Worm (Caenorhabditis elegans) whole organism, young adult: ENCODE data around the gene Y53F4B.36.

ENCODE experiments used
- B0261.1 ChIP-seq: sonication (generic microtip); optimal IDR thresholded peaks from 2 replicates; lab custom pipeline; 2016; ENCODE audit warnings: mild to moderate bottlenecking, missing genetic modification characterization, moderate library complexity, missing compliant biosample characterization
- C17E4.6 ChIP-seq: fragments of 200-800 bp; sonication (Bioruptor generic); IDR thresholded peaks from 2 replicates; pipeline ENCODE4 v1.3.6; 2022; ENCODE audit warnings: missing genetic modification reagents, missing genetic modification characterization, missing compliant biosample characterization
- F39B2.1 ChIP-seq: fragments of 200-800 bp; sonication (Bioruptor generic); IDR thresholded peaks from 2 replicates; pipeline ENCODE4 v1.3.6; 2022; ENCODE audit warnings: missing genetic modification reagents, missing genetic modification characterization, missing compliant biosample characterization
- F52B5.7 ChIP-seq: sonication (generic microtip); optimal IDR thresholded peaks from 2 replicates; lab custom pipeline; 2016; ENCODE audit warnings: mild to moderate bottlenecking, missing genetic modification characterization, missing compliant biosample characterization
- F55B11.4 ChIP-seq: sonication (generic microtip); optimal IDR thresholded peaks from 2 replicates; lab custom pipeline; 2016; ENCODE audit warnings: missing compliant biosample characterization, missing genetic modification characterization, borderline replicate concordance; ENCODE audit not compliant: insufficient read depth
- F57A8.1 ChIP-seq: fragments of 200-800 bp; sonication (Bioruptor generic); optimal IDR thresholded peaks from 2 replicates; lab custom pipeline; 2018; ENCODE audit warnings: mild to moderate bottlenecking, missing genetic modification characterization, moderate library complexity, missing compliant biosample characterization
- K11D2.4 ChIP-seq: fragments of 200-800 bp; sonication (Bioruptor generic); IDR thresholded peaks from 2 replicates; pipeline ENCODE4 v1.3.6; 2022; ENCODE audit warnings: missing genetic modification reagents, missing genetic modification characterization, missing compliant biosample characterization
- Y53G8AR.9 ChIP-seq: fragments of 200-800 bp; sonication (Bioruptor generic); conservative IDR thresholded peaks from 2 replicates; pipeline ENCODE4 v1.3.6; 2022; ENCODE audit warnings: missing genetic modification reagents, missing genetic modification characterization, missing compliant biosample characterization
- aptf-3 ChIP-seq: fragments of 200-800 bp; sonication (Bioruptor generic); IDR thresholded peaks from 2 replicates; pipeline ENCODE4 v1.3.6; 2022; ENCODE audit warnings: missing genetic modification characterization, missing compliant biosample characterization
- atf-7 ChIP-seq: sonication (generic microtip); optimal IDR thresholded peaks from 2 replicates; lab custom pipeline; 2017; ENCODE audit warnings: mild to moderate bottlenecking, missing genetic modification characterization, missing compliant biosample characterization
- attf-5 ChIP-seq: fragments of 200-800 bp; sonication (Bioruptor generic); optimal IDR thresholded peaks from 2 replicates; lab custom pipeline; 2018; ENCODE audit warnings: mild to moderate bottlenecking, missing genetic modification characterization, missing compliant biosample characterization
- ccch-3 ChIP-seq: fragments of 200-800 bp; sonication (Bioruptor generic); optimal IDR thresholded peaks from 2 replicates; lab custom pipeline; 2018; ENCODE audit warnings: mild to moderate bottlenecking, missing genetic modification characterization, missing compliant biosample characterization
- cebp-1 ChIP-seq, 2 experiments: fragments of 200-800 bp in 1 of 2; sonication (Bioruptor generic) in 1 of 2; sonication (generic microtip) in 1 of 2; IDR thresholded peaks in 1 of 2; optimal IDR thresholded peaks in 1 of 2; 2 replicates each; pipeline versions ENCODE4 v1.3.6 to Lab custom; 2017 to 2022; ENCODE audit warnings: missing compliant biosample characterization in 2 of 2, missing genetic modification characterization in 2 of 2, mild to moderate bottlenecking in 1 of 2, missing genetic modification reagents in 1 of 2, moderate library complexity in 1 of 2
- die-1 ChIP-seq: sonication (generic microtip); optimal IDR thresholded peaks from 2 replicates; lab custom pipeline; 2016; ENCODE audit warnings: missing genotype, mild to moderate bottlenecking, missing genetic modification characterization, missing compliant biosample characterization
- ekl-4 ChIP-seq: fragments of 200-800 bp; sonication (Bioruptor generic); IDR thresholded peaks from 2 replicates; pipeline ENCODE4 v1.3.6; 2022; ENCODE audit warnings: missing genetic modification reagents, missing genetic modification characterization, missing compliant biosample characterization
- hmg-1.2 ChIP-seq: fragments of 200-800 bp; sonication (Bioruptor generic); IDR thresholded peaks from 2 replicates; pipeline ENCODE4 v1.3.6; 2022; ENCODE audit warnings: missing genetic modification reagents, missing genetic modification characterization, missing compliant biosample characterization
- hrde-1 ChIP-seq: sonication (generic microtip); optimal IDR thresholded peaks from 2 replicates; lab custom pipeline; 2016; ENCODE audit warnings: missing genetic modification characterization, mild to moderate bottlenecking, missing compliant biosample characterization, moderate library complexity, missing genotype, missing genetic modification reagents, borderline replicate concordance
- lin-35 ChIP-seq, 3 experiments: fragments of 150-350 bp in 2 of 3; sonication (generic microtip) in 1 of 3; optimal IDR thresholded peaks; 2 replicates each; lab custom pipeline; 2014 to 2018; ENCODE audit warnings: missing biosample characterization in 3 of 3, missing genetic modification characterization in 3 of 3, missing genetic modification reagents in 3 of 3
- lin-40 ChIP-seq: sonication (generic microtip); optimal IDR thresholded peaks from 2 replicates; lab custom pipeline; 2016; ENCODE audit warnings: missing genetic modification characterization, mild to moderate bottlenecking, missing compliant biosample characterization, missing genotype, missing genetic modification reagents
- madf-3 ChIP-seq: fragments of 200-800 bp; sonication (Bioruptor generic); IDR thresholded peaks from 2 replicates; pipeline ENCODE4 v1.3.6; 2022; ENCODE audit warnings: missing genetic modification reagents, missing genetic modification characterization, missing compliant biosample characterization
- madf-8 ChIP-seq: fragments of 200-800 bp; sonication (Bioruptor generic); conservative IDR thresholded peaks from 2 replicates; pipeline ENCODE4 v1.3.6; 2022; ENCODE audit warnings: missing genetic modification reagents, missing genetic modification characterization, missing compliant biosample characterization
- nfya-2 ChIP-seq: fragments of 200-800 bp; sonication (Bioruptor generic); IDR thresholded peaks from 2 replicates; pipeline ENCODE4 v1.3.6; 2022; ENCODE audit warnings: missing genetic modification reagents, missing genetic modification characterization, missing compliant biosample characterization
- nhr-120 ChIP-seq: fragments of 200-800 bp; sonication (Bioruptor generic); IDR thresholded peaks from 2 replicates; pipeline ENCODE4 v1.3.6; 2022; ENCODE audit warnings: missing genetic modification characterization, missing compliant biosample characterization
- nhr-80 ChIP-seq: sonication (generic microtip); optimal IDR thresholded peaks from 2 replicates; lab custom pipeline; 2016; ENCODE audit warnings: missing genetic modification characterization, missing compliant biosample characterization
- pha-4 ChIP-seq: fragments of 150-350 bp; sonication (generic microtip); optimal IDR thresholded peaks from 2 replicates; lab custom pipeline; 2014; ENCODE audit warnings: missing biosample characterization, missing genetic modification reagents, missing genetic modification characterization
- snpc-1.3 ChIP-seq: sonication (generic microtip); optimal IDR thresholded peaks from 2 replicates; lab custom pipeline; 2017; ENCODE audit warnings: missing genetic modification characterization, mild to moderate bottlenecking, missing compliant biosample characterization, antibody characterized with exemption, moderate library complexity, missing genotype, missing genetic modification reagents; ENCODE audit not compliant: insufficient read depth
- snpc-4 ChIP-seq, 5 experiments: fragments of 150-350 bp in 1 of 5; sonication (generic microtip) in 4 of 5; optimal IDR thresholded peaks; 2 replicates each; lab custom pipeline; 2014 to 2018; ENCODE audit warnings: missing genetic modification characterization in 5 of 5, missing biosample characterization in 3 of 5, antibody characterized with exemption in 2 of 5, mild to moderate bottlenecking in 2 of 5, missing compliant biosample characterization in 2 of 5, missing genotype in 2 of 5, moderate library complexity in 2 of 5, missing genetic modification reagents in 1 of 5
- sptf-2 ChIP-seq: fragments of 200-800 bp; sonication (Bioruptor generic); optimal IDR thresholded peaks from 2 replicates; lab custom pipeline; 2018; ENCODE audit warnings: mild to moderate bottlenecking, missing genetic modification characterization, missing compliant biosample characterization
- tbp1 ChIP-seq: fragments of 200-800 bp; sonication (Bioruptor generic); optimal IDR thresholded peaks from 2 replicates; lab custom pipeline; 2018; ENCODE audit warnings: mild to moderate bottlenecking, missing genetic modification characterization, missing compliant biosample characterization
- tbx-9 ChIP-seq: sonication (generic microtip); optimal IDR thresholded peaks from 2 replicates; lab custom pipeline; 2016; ENCODE audit warnings: borderline replicate concordance, missing genetic modification characterization, inconsistent platforms, missing compliant biosample characterization
- unc-62 ChIP-seq: fragments of 150-350 bp; optimal IDR thresholded peaks from 2 replicates; lab custom pipeline; 2014; ENCODE audit warnings: missing biosample characterization, missing genetic modification reagents, missing genetic modification characterization
- xnd-1 ChIP-seq: sonication (generic microtip); optimal IDR thresholded peaks from 2 replicates; lab custom pipeline; 2016; ENCODE audit warnings: missing genotype, missing genetic modification reagents, missing genetic modification characterization, missing compliant biosample characterization
- ztf-22 ChIP-seq: fragments of 200-800 bp; sonication (Bioruptor generic); optimal IDR thresholded peaks from 2 replicates; lab custom pipeline; 2018; ENCODE audit warnings: mild to moderate bottlenecking, missing genetic modification characterization, moderate library complexity, missing compliant biosample characterization
- ztf-28 ChIP-seq: fragments of 200-800 bp; sonication (Bioruptor generic); IDR thresholded peaks from 2 replicates; pipeline ENCODE4 v1.3.6; 2022; ENCODE audit warnings: missing genetic modification reagents, missing genetic modification characterization, missing compliant biosample characterization
- ztf-3 ChIP-seq: fragments of 200-800 bp; sonication (Bioruptor generic); optimal IDR thresholded peaks from 2 replicates; lab custom pipeline; 2018; ENCODE audit warnings: mild to moderate bottlenecking, missing genetic modification characterization, missing compliant biosample characterization

The Y53F4B.36 gene

ce11 chrII:15195346-15195745 lies 19.6 kb downstream of the Y53F4B.36 start:
- TF ChIP-seq lin-40: no peak
- TF ChIP-seq atf-7 (tag; lab: Kevin White, UChicago): no peak
- no peak for TF ChIP-seq cebp-1 (GFP tag; IDR thresholded peaks at IDR 0.05; lab: Robert Waterston, UW)
- no peak for TF ChIP-seq cebp-1 (tag; optimal IDR thresholded peaks at IDR 0.05; lab: Kevin White, UChicago)
- no peak for TF ChIP-seq nhr-120 (GFP tag; lab: Robert Waterston, UW)
- TF ChIP-seq B0261.1 (tag; lab: Kevin White, UChicago): no peak

- TF ChIP-seq ztf-3 (GFP tag; lab: Kevin White, UChicago) (no peak), aptf-3 (GFP tag; lab: Robert Waterston, UW) (no peak), hmg-1.2 (GFP tag; lab: Robert Waterston, UW) (no peak), unc-62 (GFP tag; lab: Kevin White, UChicago) (no peak), F52B5.7 (tag; lab: Kevin White, UChicago) (no peak), F39B2.1 (GFP tag; lab: Robert Waterston, UW) (no peak), ekl-4 (GFP tag; lab: Robert Waterston, UW) (no peak), die-1 (tag; lab: Kevin White, UChicago) (no peak), nfya-2 (no peak), pha-4 (no peak), F57A8.1 (GFP tag; lab: Kevin White, UChicago) (no peak), madf-3 (GFP tag; lab: Robert Waterston, UW) (no peak), F55B11.4 (no peak), snpc-4 (GFP tag; optimal IDR thresholded peaks at IDR 0.05; lab: Kevin White, UChicago) (no peak), snpc-4 (tag; optimal IDR thresholded peaks at IDR 0.05; lab: Kevin White, UChicago) (no peak), nhr-120 (GFP tag; lab: Robert Waterston, UW) (no peak), ztf-22 (GFP tag; lab: Kevin White, UChicago) (no peak), tbp1 (GFP tag; lab: Kevin White, UChicago) (no peak)
Observed at ce11 chrII:15196433-15196832, 20.7 kb downstream of the Y53F4B.36 start, which contains the start of gene spsb-1. spsb-1 (plus strand) TSS chrII:15196733.

- TF ChIP-seq K11D2.4 (GFP tag; lab: Robert Waterston, UW) (no peak), sptf-2 (GFP tag; lab: Kevin White, UChicago) (no peak), atf-7 (tag; lab: Kevin White, UChicago) (no peak), die-1 (tag; lab: Kevin White, UChicago) (no peak), cebp-1 (GFP tag; IDR thresholded peaks at IDR 0.05; lab: Robert Waterston, UW) (no peak), cebp-1 (tag; optimal IDR thresholded peaks at IDR 0.05; lab: Kevin White, UChicago) (peak; percentile 23), C17E4.6 (GFP tag; lab: Robert Waterston, UW) (no peak), Y53G8AR.9 (GFP tag; lab: Robert Waterston, UW) (0 out of 2 replicates have a peak, but pooled peaks have one; percentile 42), madf-8 (GFP tag; lab: Robert Waterston, UW) (no peak), lin-35 (GFP tag; optimal IDR thresholded peaks at IDR 0.05; lab: Kevin White, UChicago) (no peak), tbx-9 (tag; lab: Kevin White, UChicago) (no peak), attf-5 (GFP tag; lab: Kevin White, UChicago) (peak; percentile 37), xnd-1 (no peak), ccch-3 (no peak), snpc-1.3 (tag; lab: Kevin White, UChicago) (no peak), hrde-1 (tag; lab: Kevin White, UChicago) (no peak), nhr-80 (peak; percentile 77), ztf-28 (GFP tag; lab: Robert Waterston, UW) (0 out of 2 replicates have a peak, but pooled peaks have one; percentile 15)
Observed at ce11 chrII:15197500-15197899, 21.8 kb downstream of the Y53F4B.36 start.
